Fruit fly (Drosophila melanogaster) whole organism, embryonic: ENCODE data around the gene Bsg.
A peak's percentile ranks its signal among the peaks of the same experiment; 100 is the strongest.

Source experiments
- Adf1 ChIP-seq: fragments of 200-800 bp; sonication (Bioruptor generic); IDR thresholded peaks from 2 replicates; pipeline ENCODE4 v1.3.6; 2022; ENCODE audit warnings: missing biosample characterization, missing genetic modification characterization
- Atf6 ChIP-seq: fragments of 200-800 bp; sonication (Bioruptor generic); IDR thresholded peaks from 2 replicates; pipeline ENCODE4 v1.3.6; 2022; ENCODE audit warnings: missing biosample characterization, missing genetic modification characterization
- CG11504 ChIP-seq: fragments of 200-800 bp; sonication (Bioruptor generic); optimal IDR thresholded peaks from 3 replicates; lab custom pipeline; 2019; ENCODE audit warnings: missing biosample characterization, mild to moderate bottlenecking, missing genetic modification characterization, moderate library complexity
- CG12769 ChIP-seq: fragments of 200-800 bp; sonication (Bioruptor generic); optimal IDR thresholded peaks from 2 replicates; lab custom pipeline; 2019; ENCODE audit warnings: missing biosample characterization, mild to moderate bottlenecking, missing genetic modification characterization, moderate library complexity
- CG1603 ChIP-seq: fragments of 200-800 bp; sonication (Bioruptor generic); optimal IDR thresholded peaks from 2 replicates; lab custom pipeline; 2019; ENCODE audit warnings: missing biosample characterization, mild to moderate bottlenecking, missing genetic modification characterization, moderate library complexity
- CG2120 ChIP-seq: fragments of 200-800 bp; sonication (Bioruptor generic); optimal IDR thresholded peaks from 3 replicates; lab custom pipeline; 2016; ENCODE audit warnings: missing biosample characterization, missing genetic modification characterization
- CG30431 ChIP-seq: fragments of 200-800 bp; sonication (Bioruptor generic); optimal IDR thresholded peaks from 2 replicates; lab custom pipeline; 2017; ENCODE audit warnings: missing biosample characterization, missing genetic modification characterization
- CG3281 ChIP-seq: fragments of 200-800 bp; sonication (Bioruptor generic); optimal IDR thresholded peaks from 3 replicates; lab custom pipeline; 2017; ENCODE audit warnings: missing biosample characterization, mild to moderate bottlenecking, missing genetic modification characterization
- CG6765 ChIP-seq: fragments of 200-800 bp; sonication (Bioruptor generic); optimal IDR thresholded peaks from 3 replicates; lab custom pipeline; 2017; ENCODE audit warnings: missing biosample characterization, mild to moderate bottlenecking, missing genetic modification characterization
- CG6854 ChIP-seq: fragments of 200-800 bp; sonication (Bioruptor generic); optimal IDR thresholded peaks from 3 replicates; lab custom pipeline; 2017; ENCODE audit warnings: missing biosample characterization, mild to moderate bottlenecking, missing genetic modification characterization
- CG9932 ChIP-seq: fragments of 200-800 bp; sonication (Bioruptor generic); IDR thresholded peaks from 2 replicates; pipeline ENCODE4 v1.3.6; 2022; ENCODE audit warnings: missing biosample characterization, missing genetic modification characterization
- CrebB ChIP-seq: fragments of 200-800 bp; sonication (Bioruptor generic); optimal IDR thresholded peaks from 3 replicates; lab custom pipeline; 2018; ENCODE audit warnings: missing biosample characterization, mild to moderate bottlenecking, missing genetic modification characterization
- D ChIP-seq, 2 experiments: fragments of 200-800 bp in 1 of 2; fragments of >200 bp in 1 of 2; sonication (Bioruptor generic) in 1 of 2; optimal IDR thresholded peaks; 2 replicates in 1 of 2; 3 replicates in 1 of 2; lab custom pipeline; 2017; ENCODE audit warnings: mild to moderate bottlenecking in 1 of 2, missing biosample characterization in 1 of 2, missing genetic modification characterization in 1 of 2, missing genetic modification reagents in 1 of 2
- Dll ChIP-seq: fragments of 200-800 bp; sonication (Bioruptor generic); IDR thresholded peaks from 4 replicates; pipeline ENCODE4 v1.3.6; 2022; ENCODE audit warnings: missing biosample characterization, missing genetic modification characterization; ENCODE audit not compliant: partially characterized antibody
- Drgx ChIP-seq: fragments of 200-800 bp; sonication (Bioruptor generic); IDR thresholded peaks from 2 replicates; pipeline ENCODE4 v1.3.6; 2022; ENCODE audit warnings: missing biosample characterization, missing genetic modification characterization
- Fer1 ChIP-seq: fragments of 200-800 bp; sonication (Bioruptor generic); optimal IDR thresholded peaks from 2 replicates; lab custom pipeline; 2017; ENCODE audit warnings: missing biosample characterization, mild to moderate bottlenecking, missing genetic modification characterization
- GATAe ChIP-seq: fragments of 200-800 bp; sonication (Bioruptor generic); conservative IDR thresholded peaks from 2 replicates; pipeline ENCODE4 v1.3.6; 2022; ENCODE audit warnings: missing biosample characterization, missing genetic modification characterization
- Hand ChIP-seq: fragments of 200-800 bp; sonication (Bioruptor generic); optimal IDR thresholded peaks from 2 replicates; lab custom pipeline; 2017; ENCODE audit warnings: mild to moderate bottlenecking, missing biosample characterization, missing genetic modification reagents, missing genetic modification characterization
- Hr78 ChIP-seq, 2 experiments: fragments of 200-800 bp in 1 of 2; fragments of >200 bp in 1 of 2; sonication (Bioruptor generic) in 1 of 2; optimal IDR thresholded peaks; 2 replicates each; lab custom pipeline; 2017 to 2019; ENCODE audit warnings: missing biosample characterization in 2 of 2, missing genetic modification characterization in 2 of 2, mild to moderate bottlenecking in 1 of 2, moderate library complexity in 1 of 2
- Med ChIP-seq: fragments of 200-800 bp; sonication (Bioruptor generic); peaks from one replicate; lab custom pipeline; 2016; ENCODE audit warnings: missing biosample characterization, missing genetic modification characterization, mild to moderate bottlenecking, inconsistent platforms, moderate library complexity
- Pdp1 ChIP-seq, 2 experiments: fragments of 200-800 bp; sonication (Bioruptor generic); optimal IDR thresholded peaks; 3 replicates each; lab custom pipeline; 2016; ENCODE audit warnings: missing biosample characterization in 2 of 2, missing genetic modification characterization in 2 of 2, mild to moderate bottlenecking in 1 of 2, moderate library complexity in 1 of 2
- Trl ChIP-seq, 3 experiments: fragments of >200 bp in 2 of 3; fragments of 200-800 bp in 1 of 3; sonication (Bioruptor generic) in 1 of 3; optimal IDR thresholded peaks; 2 replicates in 1 of 3; 3 replicates in 2 of 3; lab custom pipeline; 2016 to 2017; ENCODE audit warnings: missing biosample characterization in 1 of 3, missing genetic modification characterization in 1 of 3
- amos ChIP-seq: fragments of 200-800 bp; sonication (Bioruptor generic); IDR thresholded peaks from 2 replicates; pipeline ENCODE4 v1.3.6; 2022; ENCODE audit warnings: missing biosample characterization, missing genetic modification characterization; ENCODE audit not compliant: partially characterized antibody
- ash1 ChIP-seq: fragments of 200-800 bp; sonication (Bioruptor generic); optimal IDR thresholded peaks from 2 replicates; lab custom pipeline; 2018; ENCODE audit warnings: missing biosample characterization, mild to moderate bottlenecking, missing genetic modification characterization
- chinmo ChIP-seq: fragments of 200-800 bp; sonication (Bioruptor generic); IDR thresholded peaks from 4 replicates; pipeline ENCODE4 v1.3.6; 2022; ENCODE audit warnings: missing biosample characterization, missing genetic modification characterization; ENCODE audit not compliant: partially characterized antibody
- eyg ChIP-seq: fragments of 200-800 bp; sonication (Bioruptor generic); optimal IDR thresholded peaks from 3 replicates; lab custom pipeline; 2016; ENCODE audit warnings: missing biosample characterization, missing genetic modification characterization
- ftz-f1 ChIP-seq: fragments of 200-800 bp; sonication (Bioruptor generic); optimal IDR thresholded peaks from 2 replicates; lab custom pipeline; 2016; ENCODE audit warnings: missing biosample characterization, missing genetic modification characterization
- grau ChIP-seq: fragments of 200-800 bp; optimal IDR thresholded peaks from 3 replicates; lab custom pipeline; 2019; ENCODE audit warnings: missing biosample characterization, mild to moderate bottlenecking, missing genetic modification characterization, moderate library complexity
- lab ChIP-seq: fragments of 200-800 bp; sonication (Bioruptor generic); optimal IDR thresholded peaks from 3 replicates; lab custom pipeline; 2017; ENCODE audit warnings: missing biosample characterization, missing genetic modification characterization, mild to moderate bottlenecking, moderate library complexity, missing genetic modification reagents
- mirr ChIP-seq: fragments of 200-800 bp; sonication (Bioruptor generic); optimal IDR thresholded peaks from 3 replicates; lab custom pipeline; 2018; ENCODE audit warnings: missing biosample characterization, mild to moderate bottlenecking, missing genetic modification characterization
- pb ChIP-seq: fragments of 200-800 bp; sonication (Bioruptor generic); optimal IDR thresholded peaks from 3 replicates; lab custom pipeline; 2016; ENCODE audit warnings: missing biosample characterization, missing genetic modification characterization
- pros ChIP-seq: fragments of 200-800 bp; sonication (Bioruptor generic); optimal IDR thresholded peaks from 3 replicates; lab custom pipeline; 2019; ENCODE audit warnings: missing biosample characterization, mild to moderate bottlenecking, missing genetic modification characterization, moderate library complexity
- sd ChIP-seq: fragments of 200-800 bp; sonication (Bioruptor generic); optimal IDR thresholded peaks from 3 replicates; lab custom pipeline; 2018; ENCODE audit warnings: missing biosample characterization, mild to moderate bottlenecking, missing genetic modification characterization, moderate library complexity
- sens-2 ChIP-seq: fragments of 200-800 bp; sonication (Bioruptor generic); IDR thresholded peaks from 2 replicates; pipeline ENCODE4 v1.3.6; 2022; ENCODE audit warnings: missing biosample characterization, missing genetic modification characterization
- sug ChIP-seq: fragments of 200-800 bp; optimal IDR thresholded peaks from 2 replicates; lab custom pipeline; 2019; ENCODE audit warnings: missing biosample characterization, mild to moderate bottlenecking, missing genetic modification characterization, moderate library complexity
- tll ChIP-seq, 2 experiments: fragments of 200-800 bp in 1 of 2; fragments of >200 bp in 1 of 2; sonication (Bioruptor generic) in 1 of 2; optimal IDR thresholded peaks; 2 replicates each; lab custom pipeline; 2017 to 2019; ENCODE audit warnings: missing biosample characterization in 2 of 2, missing genetic modification characterization in 2 of 2, mild to moderate bottlenecking in 1 of 2, moderate library complexity in 1 of 2
- vnd ChIP-seq: fragments of 200-800 bp; sonication (Bioruptor generic); IDR thresholded peaks from 3 replicates; pipeline ENCODE4 v1.3.6; 2022; ENCODE audit warnings: missing biosample characterization, missing genetic modification characterization; ENCODE audit not compliant: partially characterized antibody
- yki ChIP-seq: fragments of >200 bp; optimal IDR thresholded peaks from 3 replicates; lab custom pipeline; 2018
- z ChIP-seq: fragments of 200-800 bp; sonication (Bioruptor generic); IDR thresholded peaks from 3 replicates; pipeline ENCODE4 v1.3.6; 2022; ENCODE audit warnings: missing biosample characterization, missing genetic modification characterization
- zen ChIP-seq: fragments of 200-800 bp; sonication (Bioruptor generic); optimal IDR thresholded peaks from 3 replicates; lab custom pipeline; 2018; ENCODE audit warnings: missing biosample characterization, mild to moderate bottlenecking, missing genetic modification characterization, moderate library complexity

Bsg gene

dm6 chr2L:8088025-8088789 lies 5.0 kb downstream of the Bsg start (continued):
- TF ChIP-seq CG11504 (peak; percentile 16), sd (tag; lab: Kevin White, UChicago) (peak; percentile 43), pb (GFP tag; lab: Kevin White, UChicago) (no peak), GATAe (peak; percentile 78), Trl (optimal IDR thresholded peaks at IDR 0.05; lab: Kevin White, UChicago) (peak; percentile 65 to 86), Trl (GFP tag; optimal IDR thresholded peaks at IDR 0.05; lab: Kevin White, UChicago) (no peak), zen (tag; lab: Kevin White, UChicago) (peak; percentile 5), sens-2 (GFP tag; lab: Robert Waterston, UW) (0 out of 2 replicates have a peak, but pooled peaks have one; percentile 30), ash1 (GFP tag; lab: Kevin White, UChicago) (peak; percentile 29), eyg (GFP tag; lab: Kevin White, UChicago) (no peak), CG9932 (peak; percentile 27; the same call in 1 of the 2 replicates), CG2120 (GFP tag; lab: Kevin White, UChicago) (peak; percentile 49), CG6765 (GFP tag; lab: Kevin White, UChicago) (peak; percentile 45), CG12769 (tag; lab: Kevin White, UChicago) (peak; percentile 97), z (GFP tag; lab: Robert Waterston, UW) (0 out of 3 replicates have a peak, but pooled peaks have one; percentile 26), lab (GFP tag; lab: Kevin White, UChicago) (peak; percentile 51), Pdp1 (GFP tag; optimal IDR thresholded peaks at IDR 0.05; lab: Kevin White, UChicago) (peak in 1 of 2 experiments; percentile 88), Fer1 (GFP tag; lab: Kevin White, UChicago) (peak; percentile 26), CG1603 (peak; percentile 29), Hr78 (GFP tag; optimal IDR thresholded peaks at IDR 0.05; lab: Kevin White, UChicago) (no peak), mirr (GFP tag; lab: Kevin White, UChicago) (peak; percentile 74), yki (lab: Kevin White, UChicago) (no peak), D (optimal IDR thresholded peaks at IDR 0.05; lab: Kevin White, UChicago) (peak; percentile 94), D (GFP tag; optimal IDR thresholded peaks at IDR 0.05; lab: Kevin White, UChicago) (no peak), sug (tag; lab: Kevin White, UChicago) (peak; percentile 19), CrebB (tag; lab: Kevin White, UChicago) (peak; percentile 34), Atf6 (GFP tag; lab: Robert Waterston, UW) (peak; percentile 49; the same call in 1 of the 2 replicates), Med (GFP tag; lab: Kevin White, UChicago) (peak; percentile 86), Drgx (GFP tag; lab: Robert Waterston, UW) (0 out of 2 replicates have a peak, but pooled peaks have one; percentile 11), CG3281 (GFP tag; lab: Kevin White, UChicago) (peak; percentile 26), tll (GFP tag; optimal IDR thresholded peaks at IDR 0.05; lab: Kevin White, UChicago) (peak in 1 of 2 experiments; percentile 21), chinmo (GFP tag; lab: Robert Waterston, UW) (0 out of 4 replicates have a peak, but pooled peaks have one; percentile 64), vnd (0 out of 3 replicates have a peak, but pooled peaks have one; percentile 25), ftz-f1 (GFP tag; lab: Kevin White, UChicago) (peak; percentile 47), CG6854 (peak; percentile 27), pros (GFP tag; lab: Kevin White, UChicago) (no peak), grau (tag; lab: Kevin White, UChicago) (peak; percentile 22), Adf1 (GFP tag; lab: Robert Waterston, UW) (peak; percentile 91), Hand (GFP tag; lab: Kevin White, UChicago) (peak; percentile 41), Dll (GFP tag; lab: Robert Waterston, UW) (0 out of 4 replicates have a peak, but pooled peaks have one; percentile 17), CG30431 (GFP tag; lab: Kevin White, UChicago) (no peak), amos (GFP tag; lab: Robert Waterston, UW) (peak; percentile 23; the same call in 1 of the 2 replicates)
